Worm (Caenorhabditis elegans): Measurements from ENCODE around the gene H25P19.1.

DNA sequence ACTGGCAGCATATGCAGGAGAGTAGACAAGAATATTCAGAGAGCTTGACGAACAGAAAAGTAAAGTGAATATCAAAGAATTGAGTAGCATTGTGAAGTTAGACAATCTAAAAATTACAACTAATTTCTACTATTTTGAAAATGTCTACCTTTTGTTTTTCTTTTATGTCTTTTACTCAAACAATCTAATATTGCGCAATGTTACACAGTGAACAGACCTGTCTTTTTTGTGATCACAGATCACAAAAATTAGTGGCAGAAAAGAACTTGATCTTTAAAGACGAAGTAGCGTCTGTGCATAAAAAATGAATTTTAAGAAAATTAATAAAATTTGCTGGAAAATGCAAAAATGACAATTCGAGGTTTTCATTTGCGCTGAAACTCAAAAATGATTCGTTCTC lies 11.6 kb downstream of the H25P19.1 start:
- TF ChIP-seq him-1 (tag; optimal IDR thresholded peaks at IDR 0.05) (no peak), dao-5 (tag; optimal IDR thresholded peaks at IDR 0.05) (no peak)

Data from whole organism, L4/young adult.